Fruit fly (Drosophila melanogaster) Kc167 (cell line): ENCODE measurements around the gene CG1979.

Source experiments
- Myc ChIP-seq: fragments of >200 bp; optimal IDR thresholded peaks from 2 replicates; lab custom pipeline; 2017; ENCODE audit warnings: missing external identifiers
- h ChIP-seq: fragments of >200 bp; optimal IDR thresholded peaks from 3 replicates; lab custom pipeline; 2018; ENCODE audit warnings: missing external identifiers

dm6 chr3R:7093592-7093991, 39.2 kb downstream of the CG1979 start:
- TF ChIP-seq Myc (lab: Kevin White, UChicago), result no peak
- TF ChIP-seq h, result no peak
